Worm (Caenorhabditis elegans): ENCODE measurements around the gene ddx-15.

DNA sequence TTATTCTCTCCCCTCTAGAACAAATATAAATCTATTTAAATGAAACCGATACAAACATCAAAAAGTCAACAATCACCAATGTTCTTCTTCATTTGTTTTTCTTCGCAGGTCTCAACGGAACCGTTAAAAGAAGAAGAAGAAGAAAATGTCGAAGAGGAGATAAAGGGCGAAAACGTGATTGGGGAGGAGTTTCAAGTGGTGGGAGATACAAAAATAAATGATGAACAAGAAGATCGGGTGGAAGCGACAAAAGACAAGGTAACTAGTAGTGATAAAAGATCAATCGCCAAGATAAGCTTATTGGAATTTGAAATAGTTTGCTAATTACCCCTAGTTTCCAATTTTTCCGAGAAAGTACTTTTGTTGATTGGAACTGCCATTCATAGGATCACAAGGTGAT lies 41.3 kb downstream of the ddx-15 start:
- TF ChIP-seq mep-1 (tag; optimal IDR thresholded peaks at IDR 0.05) (no peak), sem-2 (GFP tag; optimal IDR thresholded peaks at IDR 0.05) (no peak), nhr-76 (tag; optimal IDR thresholded peaks at IDR 0.05) (no peak), drap-1 (GFP tag; optimal IDR thresholded peaks at IDR 0.05) (no peak), sptf-1 (tag; optimal IDR thresholded peaks at IDR 0.05) (no peak), elt-3 (tag; optimal IDR thresholded peaks at IDR 0.05) (no peak), snpc-4 (tag; optimal IDR thresholded peaks at IDR 0.05) (no peak), tbx-8 (GFP tag; optimal IDR thresholded peaks at IDR 0.05) (no peak), nhr-237 (tag; optimal IDR thresholded peaks at IDR 0.05) (no peak), ham-2 (GFP tag; optimal IDR thresholded peaks at IDR 0.05) (no peak), nhr-28 (tag; optimal IDR thresholded peaks at IDR 0.05) (no peak), unc-62 (GFP tag; optimal IDR thresholded peaks at IDR 0.05) (no peak), ceh-39 (tag; optimal IDR thresholded peaks at IDR 0.05) (no peak)
